Fruit fly (Drosophila melanogaster) whole organism, embryonic: Measurements from ENCODE around the gene CG15418.
A peak's percentile ranks its signal among the peaks of the same experiment; 100 is the strongest.

Experiments
- Ada2b ChIP-seq: fragments of 200-800 bp; sonication (Bioruptor generic); IDR thresholded peaks from 2 replicates; pipeline ENCODE4 v1.3.6; 2022; ENCODE audit warnings: missing biosample characterization, missing genetic modification characterization
- CG10321 ChIP-seq: fragments of 200-800 bp; sonication (Bioruptor generic); IDR thresholded peaks from 2 replicates; pipeline ENCODE4 v1.3.6; 2022; ENCODE audit warnings: missing biosample characterization, missing genetic modification characterization
- CG10431 ChIP-seq: fragments of 200-800 bp; sonication (Bioruptor generic); optimal IDR thresholded peaks from 3 replicates; lab custom pipeline; 2018; ENCODE audit warnings: missing biosample characterization, mild to moderate bottlenecking, missing genetic modification characterization
- CG11398 ChIP-seq: fragments of 200-800 bp; sonication (Bioruptor generic); optimal IDR thresholded peaks from 2 replicates; lab custom pipeline; 2016; ENCODE audit warnings: missing biosample characterization, missing genetic modification characterization
- CG11560 ChIP-seq: fragments of 200-800 bp; sonication (Bioruptor generic); IDR thresholded peaks from 3 replicates; pipeline ENCODE4 v1.3.6; 2022; ENCODE audit warnings: missing biosample characterization, missing genetic modification characterization
- CG11723 ChIP-seq: fragments of 200-800 bp; sonication (Bioruptor generic); optimal IDR thresholded peaks from 2 replicates; lab custom pipeline; 2017; ENCODE audit warnings: missing biosample characterization, mild to moderate bottlenecking, missing genetic modification characterization
- CG1233 ChIP-seq: fragments of 200-800 bp; sonication (Bioruptor generic); optimal IDR thresholded peaks from 4 replicates; lab custom pipeline; 2018; ENCODE audit warnings: missing biosample characterization, mild to moderate bottlenecking, missing genetic modification characterization
- CG12391 ChIP-seq: fragments of 200-800 bp; sonication (Bioruptor generic); optimal IDR thresholded peaks from 3 replicates; lab custom pipeline; 2018; ENCODE audit warnings: missing biosample characterization, mild to moderate bottlenecking, missing genetic modification characterization, moderate library complexity
- CG12744 ChIP-seq: fragments of 200-800 bp; sonication (Bioruptor generic); optimal IDR thresholded peaks from 2 replicates; lab custom pipeline; 2016; ENCODE audit warnings: missing biosample characterization, missing genetic modification characterization
- CG14710 ChIP-seq: fragments of 200-800 bp; sonication (Bioruptor generic); optimal IDR thresholded peaks from 3 replicates; lab custom pipeline; 2019; ENCODE audit warnings: missing biosample characterization, mild to moderate bottlenecking, missing genetic modification characterization, moderate library complexity
- CG14965 ChIP-seq: fragments of 200-800 bp; sonication (Bioruptor generic); optimal IDR thresholded peaks from 2 replicates; lab custom pipeline; 2016; ENCODE audit warnings: missing biosample characterization, missing genetic modification characterization, borderline replicate concordance
- CG15479 ChIP-seq: fragments of 200-800 bp; sonication (Bioruptor generic); optimal IDR thresholded peaks from 3 replicates; lab custom pipeline; 2019; ENCODE audit warnings: missing biosample characterization, mild to moderate bottlenecking, missing genetic modification characterization, moderate library complexity
- CG15601 ChIP-seq: fragments of 200-800 bp; sonication (Bioruptor generic); optimal IDR thresholded peaks from 3 replicates; lab custom pipeline; 2019; ENCODE audit warnings: missing biosample characterization, mild to moderate bottlenecking, missing genetic modification characterization, moderate library complexity
- CG16813 ChIP-seq: fragments of 200-800 bp; sonication (Bioruptor generic); IDR thresholded peaks from 3 replicates; pipeline ENCODE4 v1.3.6; 2022; ENCODE audit warnings: missing biosample characterization, missing genetic modification characterization; ENCODE audit not compliant: partially characterized antibody
- CG17328 ChIP-seq: fragments of 200-800 bp; sonication (Bioruptor generic); IDR thresholded peaks from 2 replicates; pipeline ENCODE4 v1.3.6; 2022; ENCODE audit warnings: missing biosample characterization, missing genetic modification characterization
- CG17568 ChIP-seq: fragments of 200-800 bp; sonication (Bioruptor generic); optimal IDR thresholded peaks from 2 replicates; lab custom pipeline; 2018; ENCODE audit warnings: missing biosample characterization, mild to moderate bottlenecking, missing genetic modification characterization, moderate library complexity
- CG17802 ChIP-seq: fragments of 200-800 bp; sonication (Bioruptor generic); optimal IDR thresholded peaks from 2 replicates; lab custom pipeline; 2018; ENCODE audit warnings: missing biosample characterization, mild to moderate bottlenecking, missing genetic modification characterization, moderate library complexity
- CG17829 ChIP-seq: fragments of 200-800 bp; optimal IDR thresholded peaks from 2 replicates; lab custom pipeline; 2019; ENCODE audit warnings: missing biosample characterization, mild to moderate bottlenecking, missing genetic modification characterization, moderate library complexity
- CG18619 ChIP-seq: fragments of 200-800 bp; sonication (Bioruptor generic); optimal IDR thresholded peaks from 3 replicates; lab custom pipeline; 2017; ENCODE audit warnings: missing biosample characterization, mild to moderate bottlenecking, missing genetic modification characterization
- CG34376 ChIP-seq: fragments of 200-800 bp; sonication (Bioruptor generic); optimal IDR thresholded peaks from 2 replicates; lab custom pipeline; 2018; ENCODE audit warnings: missing biosample characterization, mild to moderate bottlenecking, missing genetic modification characterization
- CG34422 ChIP-seq: fragments of 200-800 bp; sonication (Bioruptor generic); IDR thresholded peaks from 3 replicates; pipeline ENCODE4 v1.3.6; 2022; ENCODE audit warnings: missing biosample characterization, missing genetic modification characterization
- CG3995 ChIP-seq: fragments of 200-800 bp; sonication (Bioruptor generic); optimal IDR thresholded peaks from 3 replicates; lab custom pipeline; 2016; ENCODE audit warnings: missing biosample characterization, missing genetic modification characterization
- CG4424 ChIP-seq: fragments of 200-800 bp; sonication (Bioruptor generic); optimal IDR thresholded peaks from 3 replicates; lab custom pipeline; 2016; ENCODE audit warnings: missing biosample characterization, missing genetic modification characterization
- CG5953 ChIP-seq: fragments of 200-800 bp; sonication (Bioruptor generic); IDR thresholded peaks from 2 replicates; pipeline ENCODE4 v1.3.6; 2022; ENCODE audit warnings: missing biosample characterization, missing genetic modification characterization
- CG6175 ChIP-seq: fragments of 200-800 bp; sonication (Bioruptor generic); IDR thresholded peaks from 3 replicates; pipeline ENCODE4 v1.3.6; 2022; ENCODE audit warnings: missing biosample characterization, missing genetic modification characterization
- CG8089 ChIP-seq: fragments of 200-800 bp; sonication (Bioruptor generic); optimal IDR thresholded peaks from 3 replicates; lab custom pipeline; 2016; ENCODE audit warnings: missing biosample characterization, missing genetic modification characterization
- Chrac-16 ChIP-seq: fragments of 200-800 bp; sonication (Bioruptor generic); optimal IDR thresholded peaks from 3 replicates; lab custom pipeline; 2016; ENCODE audit warnings: missing biosample characterization, missing genetic modification characterization
- D ChIP-seq, 2 experiments: fragments of 200-800 bp in 1 of 2; fragments of >200 bp in 1 of 2; sonication (Bioruptor generic) in 1 of 2; optimal IDR thresholded peaks; 2 replicates in 1 of 2; 3 replicates in 1 of 2; lab custom pipeline; 2017; ENCODE audit warnings: mild to moderate bottlenecking in 1 of 2, missing biosample characterization in 1 of 2, missing genetic modification characterization in 1 of 2, missing genetic modification reagents in 1 of 2
- E2f1 ChIP-seq: fragments of 200-800 bp; sonication (Bioruptor generic); IDR thresholded peaks from 2 replicates; pipeline ENCODE4 v1.3.6; 2022; ENCODE audit warnings: missing biosample characterization, missing genetic modification characterization
- ERR ChIP-seq: fragments of 200-800 bp; sonication (Bioruptor generic); optimal IDR thresholded peaks from 2 replicates; lab custom pipeline; 2016; ENCODE audit warnings: missing biosample characterization, missing genetic modification characterization
- Fer1 ChIP-seq: fragments of 200-800 bp; sonication (Bioruptor generic); optimal IDR thresholded peaks from 2 replicates; lab custom pipeline; 2017; ENCODE audit warnings: missing biosample characterization, mild to moderate bottlenecking, missing genetic modification characterization
- Usf ChIP-seq: fragments of 200-800 bp; sonication (Bioruptor generic); optimal IDR thresholded peaks from 2 replicates; lab custom pipeline; 2017; ENCODE audit warnings: missing genotype, missing biosample characterization, missing genetic modification characterization
- Vsx1 ChIP-seq: fragments of 200-800 bp; sonication (Bioruptor generic); optimal IDR thresholded peaks from 2 replicates; lab custom pipeline; 2017; ENCODE audit warnings: missing biosample characterization, mild to moderate bottlenecking, missing genetic modification characterization, missing genetic modification reagents
- bab2 ChIP-seq: fragments of 200-800 bp; sonication (Bioruptor generic); optimal IDR thresholded peaks from 2 replicates; lab custom pipeline; 2016; ENCODE audit warnings: missing biosample characterization, missing genetic modification characterization
- cg ChIP-seq: fragments of 200-800 bp; sonication (Bioruptor generic); optimal IDR thresholded peaks from 3 replicates; lab custom pipeline; 2019; ENCODE audit warnings: missing biosample characterization, mild to moderate bottlenecking, missing genetic modification characterization, moderate library complexity
- croc ChIP-seq: fragments of 200-800 bp; sonication (Bioruptor generic); conservative IDR thresholded peaks from 3 replicates; pipeline ENCODE4 v1.3.6; 2022; ENCODE audit warnings: missing biosample characterization, missing genetic modification characterization
- cwo ChIP-seq: fragments of 200-800 bp; sonication (Bioruptor generic); optimal IDR thresholded peaks from 3 replicates; lab custom pipeline; 2017; ENCODE audit warnings: missing biosample characterization, missing genetic modification characterization, mild to moderate bottlenecking, moderate library complexity, missing genetic modification reagents
- gsb-n ChIP-seq: fragments of 200-800 bp; sonication (Bioruptor generic); optimal IDR thresholded peaks from 3 replicates; lab custom pipeline; 2018; ENCODE audit warnings: missing biosample characterization, mild to moderate bottlenecking, missing genetic modification characterization
- jumu ChIP-seq: fragments of 200-800 bp; sonication (Bioruptor generic); optimal IDR thresholded peaks from 3 replicates; lab custom pipeline; 2016; ENCODE audit warnings: missing biosample characterization, missing genetic modification characterization
- luna ChIP-seq: fragments of 200-800 bp; sonication (Bioruptor generic); optimal IDR thresholded peaks from 2 replicates; lab custom pipeline; 2016; ENCODE audit warnings: missing biosample characterization, missing genetic modification characterization
- pfk ChIP-seq: fragments of 200-800 bp; sonication (Bioruptor generic); optimal IDR thresholded peaks from 2 replicates; lab custom pipeline; 2018; ENCODE audit warnings: missing biosample characterization, mild to moderate bottlenecking, missing genetic modification characterization, moderate library complexity
- pzg ChIP-seq: fragments of 200-800 bp; sonication (Bioruptor generic); optimal IDR thresholded peaks from 3 replicates; lab custom pipeline; 2018; ENCODE audit warnings: missing biosample characterization, mild to moderate bottlenecking, missing genetic modification characterization, moderate library complexity
- schlank ChIP-seq: fragments of 200-800 bp; sonication (Bioruptor generic); optimal IDR thresholded peaks from 2 replicates; lab custom pipeline; 2018; ENCODE audit warnings: missing biosample characterization, mild to moderate bottlenecking, missing genetic modification characterization
- scrt ChIP-seq: fragments of 200-800 bp; sonication (Bioruptor generic); optimal IDR thresholded peaks from 2 replicates; lab custom pipeline; 2018; ENCODE audit warnings: missing biosample characterization, mild to moderate bottlenecking, missing genetic modification characterization, moderate library complexity
- tll ChIP-seq, 2 experiments: fragments of 200-800 bp in 1 of 2; fragments of >200 bp in 1 of 2; sonication (Bioruptor generic) in 1 of 2; optimal IDR thresholded peaks; 2 replicates each; lab custom pipeline; 2017 to 2019; ENCODE audit warnings: missing biosample characterization in 2 of 2, missing genetic modification characterization in 2 of 2, mild to moderate bottlenecking in 1 of 2, moderate library complexity in 1 of 2
- ttk ChIP-seq: fragments of 200-800 bp; sonication (Bioruptor generic); IDR thresholded peaks from 2 replicates; pipeline ENCODE4 v2.1.2; 2022; ENCODE audit warnings: missing biosample characterization, missing genetic modification characterization
- tup ChIP-seq: fragments of 200-800 bp; sonication (Bioruptor generic); optimal IDR thresholded peaks from 2 replicates; lab custom pipeline; 2016; ENCODE audit warnings: missing biosample characterization, mild to moderate bottlenecking, missing genetic modification characterization, moderate library complexity
- wdn ChIP-seq: fragments of 200-800 bp; sonication (Bioruptor generic); IDR thresholded peaks from 2 replicates; pipeline ENCODE4 v1.3.6; 2022; ENCODE audit warnings: missing biosample characterization, missing genetic modification characterization

CG15418 gene

DNA sequence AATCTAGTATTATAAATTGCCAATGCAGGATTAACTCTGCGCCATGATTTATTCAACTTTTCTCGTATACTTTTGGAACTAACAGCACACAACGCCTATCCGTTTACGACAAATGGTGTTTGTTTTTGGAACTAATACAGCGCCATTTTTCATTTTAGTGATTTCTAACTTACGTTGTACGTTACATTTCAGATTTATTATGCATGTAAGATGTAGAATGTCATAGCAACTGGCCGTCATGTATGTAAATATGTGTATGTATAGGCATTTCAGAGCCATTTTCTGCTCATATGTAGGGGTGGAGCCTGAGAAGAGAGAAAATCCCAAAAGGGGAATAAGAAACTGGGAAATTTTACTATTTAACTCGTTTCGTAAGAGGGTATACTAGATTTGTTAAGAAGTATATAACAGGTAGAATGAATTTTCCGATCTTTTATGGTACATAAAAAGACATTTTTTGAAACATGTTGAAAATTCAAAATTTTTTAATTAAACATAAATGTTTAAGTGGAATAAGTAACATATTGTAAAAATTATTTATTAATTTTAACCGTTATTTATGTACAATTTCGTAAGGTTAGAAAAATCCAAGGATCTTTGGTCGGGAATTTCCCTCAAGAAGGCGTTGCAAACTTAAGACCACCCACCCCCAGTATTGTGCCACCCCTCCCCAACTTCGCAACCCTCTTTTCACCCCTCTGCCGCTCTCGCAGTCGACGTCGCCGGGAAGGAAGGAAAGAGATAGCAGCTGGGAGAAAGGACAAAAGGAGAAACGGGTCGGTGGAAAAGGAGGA, 36.0 kb upstream of the CG15418 start (continued):
- TF ChIP-seq CG17829 (tag; lab: Kevin White, UChicago): peak; percentile 81
- peak; percentile 66 for TF ChIP-seq CG4424 (GFP tag; lab: Kevin White, UChicago)
- TF ChIP-seq CG10431 (GFP tag; lab: Kevin White, UChicago): no peak
- no peak for TF ChIP-seq CG17802 (tag; lab: Kevin White, UChicago)
- peak; percentile 47 for TF ChIP-seq CG15601 (tag; lab: Kevin White, UChicago)
- peak; percentile 20 for TF ChIP-seq Chrac-16
- TF ChIP-seq ttk (GFP tag; lab: Robert Waterston, UW): no peak
- no peak for TF ChIP-seq CG14965
- TF ChIP-seq pfk (GFP tag; lab: Kevin White, UChicago): no peak
- peak; percentile 62 for TF ChIP-seq CG16813 (GFP tag; lab: Robert Waterston, UW)
- TF ChIP-seq pzg (GFP tag; lab: Kevin White, UChicago): peak; percentile 31
- TF ChIP-seq CG15479 (GFP tag; lab: Kevin White, UChicago): no peak
- TF ChIP-seq E2f1: 0 out of 2 replicates have a peak, but pooled peaks have one; percentile 19
- peak; percentile 51 for TF ChIP-seq CG14710 (tag; lab: Kevin White, UChicago)
- TF ChIP-seq Fer1 (GFP tag; lab: Kevin White, UChicago): peak; percentile 71
- no peak for TF ChIP-seq CG11723
- TF ChIP-seq Usf: no peak
- peak; percentile 61 for TF ChIP-seq CG3995 (GFP tag; lab: Kevin White, UChicago)
- TF ChIP-seq Vsx1 (GFP tag; lab: Kevin White, UChicago): no peak
- TF ChIP-seq CG18619 (GFP tag; lab: Kevin White, UChicago): no peak
- TF ChIP-seq tup (GFP tag; lab: Kevin White, UChicago): no peak
- no peak for TF ChIP-seq wdn (GFP tag; lab: Robert Waterston, UW)
- TF ChIP-seq bab2 (GFP tag; lab: Kevin White, UChicago): peak; percentile 66
- TF ChIP-seq CG1233: peak; percentile 43
- no peak for TF ChIP-seq CG5953 (GFP tag; lab: Robert Waterston, UW)
- TF ChIP-seq schlank (tag; lab: Kevin White, UChicago): no peak
- no peak for TF ChIP-seq D (optimal IDR thresholded peaks at IDR 0.05; lab: Kevin White, UChicago)
- no peak for TF ChIP-seq D (GFP tag; optimal IDR thresholded peaks at IDR 0.05; lab: Kevin White, UChicago)
- TF ChIP-seq CG17328 (GFP tag; lab: Robert Waterston, UW): peak; percentile 51; the same call in 1 of the 2 replicates
- TF ChIP-seq CG10321 (GFP tag; lab: Robert Waterston, UW): peak; percentile 69
- TF ChIP-seq CG17568 (GFP tag; lab: Kevin White, UChicago): no peak
- peak; percentile 40 for TF ChIP-seq CG12391 (tag; lab: Kevin White, UChicago)
- peak; percentile 73 for TF ChIP-seq CG34422 (GFP tag; lab: Robert Waterston, UW)
- no peak for TF ChIP-seq gsb-n (tag; lab: Kevin White, UChicago)
- TF ChIP-seq cg (GFP tag; lab: Kevin White, UChicago): peak; percentile 50
- TF ChIP-seq CG12744: peak; percentile 58
- no peak for TF ChIP-seq Ada2b
- peak; percentile 7 for TF ChIP-seq CG34376 (GFP tag; lab: Kevin White, UChicago)
- no peak for TF ChIP-seq jumu (GFP tag; lab: Kevin White, UChicago)
- TF ChIP-seq luna (GFP tag; lab: Kevin White, UChicago): no peak
- no peak for TF ChIP-seq tll (GFP tag; optimal IDR thresholded peaks at IDR 0.05; lab: Kevin White, UChicago)
- no peak for TF ChIP-seq CG6175
- TF ChIP-seq ERR: peak; percentile 36
- no peak for TF ChIP-seq CG11560 (tag; lab: Robert Waterston, UW)
- TF ChIP-seq CG11398: no peak
- no peak for TF ChIP-seq cwo (GFP tag; lab: Kevin White, UChicago)
- TF ChIP-seq scrt (GFP tag; lab: Kevin White, UChicago): no peak
- TF ChIP-seq CG8089 (GFP tag; lab: Kevin White, UChicago): peak; percentile 21
- peak; percentile 34; the same call in 1 of the 3 replicates for TF ChIP-seq croc (GFP tag; lab: Robert Waterston, UW)
